Fruit fly (Drosophila melanogaster) Kc167 (cell line): Measurements from ENCODE around the gene CG10481.

ENCODE experiments used
- Myc ChIP-seq: fragments of >200 bp; optimal IDR thresholded peaks from 2 replicates; lab custom pipeline; 2017; ENCODE audit warnings: missing external identifiers
- Sin3A ChIP-seq: fragments of >200 bp; optimal IDR thresholded peaks from 2 replicates; lab custom pipeline; 2018; ENCODE audit warnings: missing external identifiers
- h ChIP-seq: fragments of >200 bp; optimal IDR thresholded peaks from 3 replicates; lab custom pipeline; 2018; ENCODE audit warnings: missing external identifiers
- insv ChIP-seq: fragments of >200 bp; optimal IDR thresholded peaks from 3 replicates; lab custom pipeline; 2018; ENCODE audit warnings: missing external identifiers
- psq ChIP-seq: fragments of >200 bp; optimal IDR thresholded peaks from 2 replicates; lab custom pipeline; 2017; ENCODE audit warnings: missing external identifiers
- ttk ChIP-seq: sonication (Bioruptor generic); optimal IDR thresholded peaks from 2 replicates; lab custom pipeline; 2017; ENCODE audit warnings: missing external identifiers

Gene CG10481

dm6 chr2L:19892450-19892849 lies at the start of gene CG10481:
Gene CG10481, minus strand, starts transcription at chr2L:19892550.
- TF ChIP-seq psq (no peak), h (lab: Kevin White, UChicago) (no peak), insv (lab: Kevin White, UChicago) (no peak), ttk (no peak), Myc (lab: Kevin White, UChicago) (no peak), Sin3A (lab: Kevin White, UChicago) (no peak)

dm6 chr2L:19941352-19941851 lies 49.1 kb upstream of the CG10481 start:
- no peak for TF ChIP-seq insv (lab: Kevin White, UChicago)

dm6 chr2L:19940036-19940435 lies 47.7 kb upstream of the CG10481 start:
- no peak for TF ChIP-seq Sin3A (lab: Kevin White, UChicago)
- no peak for TF ChIP-seq psq
- TF ChIP-seq Myc (lab: Kevin White, UChicago): no peak
- no peak for TF ChIP-seq ttk
- TF ChIP-seq h (lab: Kevin White, UChicago): no peak
- no peak for TF ChIP-seq insv (lab: Kevin White, UChicago)

dm6 chr2L:19937804-19938461 lies 45.6 kb upstream of the CG10481 start:
- TF ChIP-seq Myc (lab: Kevin White, UChicago): no peak
- no peak for TF ChIP-seq insv (lab: Kevin White, UChicago)
- no peak for TF ChIP-seq Sin3A (lab: Kevin White, UChicago)
- TF ChIP-seq psq: no peak
- no peak for TF ChIP-seq h (lab: Kevin White, UChicago)
- no peak for TF ChIP-seq ttk

- TF ChIP-seq h (lab: Kevin White, UChicago): no peak
- TF ChIP-seq insv (lab: Kevin White, UChicago): no peak
- TF ChIP-seq Myc (lab: Kevin White, UChicago): no peak
- no peak for TF ChIP-seq psq
- no peak for TF ChIP-seq Sin3A (lab: Kevin White, UChicago)
- no peak for TF ChIP-seq ttk
Measured at dm6 chr2L:19935085-19935846, 42.9 kb upstream of the CG10481 start.

- TF ChIP-seq h (lab: Kevin White, UChicago) (no peak), Myc (lab: Kevin White, UChicago) (no peak), psq (no peak), ttk (no peak), insv (lab: Kevin White, UChicago) (no peak), Sin3A (lab: Kevin White, UChicago) (no peak)
Measured at dm6 chr2L:19932523-19932922, 40.2 kb upstream of the CG10481 start.

- TF ChIP-seq Sin3A (lab: Kevin White, UChicago): no peak
- TF ChIP-seq insv (lab: Kevin White, UChicago): no peak
- no peak for TF ChIP-seq psq
- TF ChIP-seq h (lab: Kevin White, UChicago): no peak
- TF ChIP-seq Myc (lab: Kevin White, UChicago): no peak
- TF ChIP-seq ttk: no peak
Measured at dm6 chr2L:19930102-19930501, 37.8 kb upstream of the CG10481 start.

dm6 chr2L:19923786-19924185 lies 31.4 kb upstream of the CG10481 start:
- TF ChIP-seq Sin3A (lab: Kevin White, UChicago): no peak
- no peak for TF ChIP-seq Myc (lab: Kevin White, UChicago)

dm6 chr2L:19917860-19918259 lies 25.5 kb upstream of the CG10481 start:
- TF ChIP-seq Myc (lab: Kevin White, UChicago) (no peak), ttk (no peak), Sin3A (lab: Kevin White, UChicago) (no peak), h (lab: Kevin White, UChicago) (no peak), psq (no peak), insv (lab: Kevin White, UChicago) (no peak)

- TF ChIP-seq Myc (lab: Kevin White, UChicago): no peak
- TF ChIP-seq psq: no peak
- no peak for TF ChIP-seq ttk
- TF ChIP-seq h (lab: Kevin White, UChicago): no peak
- no peak for TF ChIP-seq insv (lab: Kevin White, UChicago)
- no peak for TF ChIP-seq Sin3A (lab: Kevin White, UChicago)
Measured at dm6 chr2L:19916982-19917381, 24.6 kb upstream of the CG10481 start.

dm6 chr2L:19915195-19915594 lies 22.8 kb upstream of the CG10481 start:
- TF ChIP-seq insv (lab: Kevin White, UChicago): no peak

- TF ChIP-seq insv (lab: Kevin White, UChicago): no peak
- no peak for TF ChIP-seq Sin3A (lab: Kevin White, UChicago)
- no peak for TF ChIP-seq psq
- no peak for TF ChIP-seq h (lab: Kevin White, UChicago)
- TF ChIP-seq Myc (lab: Kevin White, UChicago): no peak
- TF ChIP-seq ttk: no peak
Measured at dm6 chr2L:19913416-19913815, 21.1 kb upstream of the CG10481 start, which contains the start of gene TotE. Gene TotE, minus strand, starts transcription at chr2L:19913516.
